Worm (Caenorhabditis elegans) whole organism, late embryonic: ENCODE data around the gene cyp-34A8.

Source experiments
- C08G9.2 ChIP-seq: sonication (generic microtip); optimal IDR thresholded peaks from 2 replicates; lab custom pipeline; 2016; ENCODE audit warnings: mild to moderate bottlenecking, missing genetic modification characterization, moderate library complexity, missing compliant biosample characterization
- F13H6.1 ChIP-seq: sonication (generic microtip); optimal IDR thresholded peaks from 2 replicates; lab custom pipeline; 2016; ENCODE audit warnings: missing genetic modification characterization, missing compliant biosample characterization
- Y22D7AL.16 ChIP-seq: sonication (generic microtip); optimal IDR thresholded peaks from 2 replicates; lab custom pipeline; 2016; ENCODE audit warnings: missing genetic modification characterization, missing compliant biosample characterization
- ahr-1 ChIP-seq: sonication (generic microtip); optimal IDR thresholded peaks from 2 replicates; lab custom pipeline; 2016; ENCODE audit warnings: missing genetic modification characterization, missing compliant biosample characterization
- ceh-9 ChIP-seq: sonication (generic microtip); optimal IDR thresholded peaks from 2 replicates; lab custom pipeline; 2016; ENCODE audit warnings: mild to moderate bottlenecking, missing genetic modification characterization, inconsistent platforms, missing compliant biosample characterization
- fax-1 ChIP-seq: sonication (generic microtip); optimal IDR thresholded peaks from 2 replicates; lab custom pipeline; 2016; ENCODE audit warnings: missing genotype, missing genetic modification characterization, missing compliant biosample characterization
- gmeb-2 ChIP-seq: sonication (generic microtip); optimal IDR thresholded peaks from 2 replicates; lab custom pipeline; 2016; ENCODE audit warnings: missing genetic modification characterization, inconsistent platforms, missing compliant biosample characterization
- nhr-11 ChIP-seq: fragments of 150-350 bp; optimal IDR thresholded peaks from 2 replicates; lab custom pipeline; 2014; ENCODE audit warnings: missing biosample characterization, missing genetic modification characterization
- pha-2 ChIP-seq: sonication (generic microtip); optimal IDR thresholded peaks from 2 replicates; lab custom pipeline; 2017; ENCODE audit warnings: mild to moderate bottlenecking, missing genetic modification characterization, missing compliant biosample characterization
- rnt-1 ChIP-seq: sonication (generic microtip); optimal IDR thresholded peaks from 2 replicates; lab custom pipeline; 2016; ENCODE audit warnings: missing genetic modification characterization, missing compliant biosample characterization
- tbx-2 ChIP-seq: sonication (generic microtip); optimal IDR thresholded peaks from 2 replicates; lab custom pipeline; 2016; ENCODE audit warnings: missing genetic modification characterization, missing compliant biosample characterization
- tbx-7 ChIP-seq: sonication (generic microtip); optimal IDR thresholded peaks from 2 replicates; lab custom pipeline; 2016; ENCODE audit warnings: missing genotype, missing genetic modification characterization, missing compliant biosample characterization
- unc-42 ChIP-seq: sonication (generic microtip); optimal IDR thresholded peaks from 2 replicates; lab custom pipeline; 2016; ENCODE audit warnings: missing genotype, missing genetic modification characterization, missing compliant biosample characterization
- unc-86 ChIP-seq: sonication (generic microtip); optimal IDR thresholded peaks from 2 replicates; lab custom pipeline; 2016; ENCODE audit warnings: missing genetic modification characterization, missing compliant biosample characterization

ce11 chrV:3935892-3936478 is 31.6 kb downstream of the cyp-34A8 start, which contains the start of gene cyp-35A5:
- no peak for TF ChIP-seq Y22D7AL.16 (tag; lab: Kevin White, UChicago)
- no peak for TF ChIP-seq fax-1 (tag; lab: Kevin White, UChicago)
- no peak for TF ChIP-seq gmeb-2 (tag; lab: Kevin White, UChicago)
- no peak for TF ChIP-seq F13H6.1
- no peak for TF ChIP-seq nhr-11 (tag; lab: Kevin White, UChicago)
- no peak for TF ChIP-seq C08G9.2 (tag; lab: Kevin White, UChicago)
- TF ChIP-seq pha-2 = no peak
- no peak for TF ChIP-seq rnt-1 (tag; lab: Kevin White, UChicago)
- no peak for TF ChIP-seq unc-86
- TF ChIP-seq tbx-2 (tag; lab: Kevin White, UChicago) = no peak
- no peak for TF ChIP-seq tbx-7 (tag; lab: Kevin White, UChicago)
- no peak for TF ChIP-seq unc-42
- no peak for TF ChIP-seq ahr-1 (tag; lab: Kevin White, UChicago)
- TF ChIP-seq ceh-9 (tag; lab: Kevin White, UChicago) = no peak
